Fruit fly (Drosophila melanogaster) whole organism, embryonic: ENCODE results near the gene SPARC.
A peak's percentile ranks its signal among the peaks of the same experiment; 100 is the strongest.

ENCODE experiments used
- Atf-2 ChIP-seq: fragments of 200-800 bp; sonication (Bioruptor generic); optimal IDR thresholded peaks from 2 replicates; lab custom pipeline; 2016; ENCODE audit warnings: missing biosample characterization, missing genetic modification characterization
- BEAF-32 ChIP-seq: fragments of 200-800 bp; sonication (Bioruptor generic); optimal IDR thresholded peaks from 3 replicates; lab custom pipeline; 2017; ENCODE audit warnings: missing biosample characterization, missing genetic modification characterization, mild to moderate bottlenecking, moderate library complexity, missing genetic modification reagents
- Bteb2 ChIP-seq: fragments of 200-800 bp; sonication (Bioruptor generic); optimal IDR thresholded peaks from 2 replicates; lab custom pipeline; 2016; ENCODE audit warnings: missing biosample characterization, missing genetic modification characterization
- CG10654 ChIP-seq: fragments of 200-800 bp; sonication (Bioruptor generic); optimal IDR thresholded peaks from 2 replicates; lab custom pipeline; 2016; ENCODE audit warnings: missing biosample characterization, missing genetic modification characterization
- CG11085 ChIP-seq: fragments of 200-800 bp; sonication (Bioruptor generic); IDR thresholded peaks from 2 replicates; pipeline ENCODE4 v1.3.6; 2022; ENCODE audit warnings: missing biosample characterization, missing genetic modification characterization
- CG11247 ChIP-seq: fragments of 200-800 bp; sonication (Bioruptor generic); IDR thresholded peaks from 2 replicates; pipeline ENCODE4 v1.3.6; 2022; ENCODE audit warnings: missing biosample characterization, missing genetic modification characterization
- CG12155 ChIP-seq: fragments of 200-800 bp; sonication (Bioruptor generic); optimal IDR thresholded peaks from 3 replicates; lab custom pipeline; 2016; ENCODE audit warnings: missing biosample characterization, missing genetic modification characterization
- CG1233 ChIP-seq: fragments of 200-800 bp; sonication (Bioruptor generic); optimal IDR thresholded peaks from 4 replicates; lab custom pipeline; 2018; ENCODE audit warnings: missing biosample characterization, mild to moderate bottlenecking, missing genetic modification characterization
- CG12659 ChIP-seq: fragments of 200-800 bp; sonication (Bioruptor generic); optimal IDR thresholded peaks from 3 replicates; lab custom pipeline; 2017; ENCODE audit warnings: mild to moderate bottlenecking, missing biosample characterization, missing genetic modification reagents, missing genetic modification characterization
- CG13424 ChIP-seq: fragments of 200-800 bp; sonication (Bioruptor generic); optimal IDR thresholded peaks from 2 replicates; lab custom pipeline; 2019; ENCODE audit warnings: missing biosample characterization, mild to moderate bottlenecking, missing genetic modification characterization, moderate library complexity
- CG15073 ChIP-seq: fragments of 200-800 bp; sonication (Bioruptor generic); optimal IDR thresholded peaks from 2 replicates; lab custom pipeline; 2016; ENCODE audit warnings: missing biosample characterization, missing genetic modification characterization
- CG16779 ChIP-seq: fragments of 200-800 bp; sonication (Bioruptor generic); IDR thresholded peaks from 2 replicates; pipeline ENCODE4 v1.3.6; 2022; ENCODE audit warnings: missing biosample characterization, missing genetic modification characterization
- CG17186 ChIP-seq: fragments of 200-800 bp; sonication (Bioruptor generic); optimal IDR thresholded peaks from 3 replicates; lab custom pipeline; 2017; ENCODE audit warnings: missing biosample characterization, missing genetic modification reagents, missing genetic modification characterization
- CG17328 ChIP-seq: fragments of 200-800 bp; sonication (Bioruptor generic); IDR thresholded peaks from 2 replicates; pipeline ENCODE4 v1.3.6; 2022; ENCODE audit warnings: missing biosample characterization, missing genetic modification characterization
- CG17359 ChIP-seq: fragments of 200-800 bp; sonication (Bioruptor generic); optimal IDR thresholded peaks from 3 replicates; lab custom pipeline; 2018; ENCODE audit warnings: missing biosample characterization, mild to moderate bottlenecking, missing genetic modification characterization, moderate library complexity
- CG17385 ChIP-seq: fragments of 200-800 bp; sonication (Bioruptor generic); optimal IDR thresholded peaks from 3 replicates; lab custom pipeline; 2018; ENCODE audit warnings: missing biosample characterization, mild to moderate bottlenecking, missing genetic modification characterization
- CG2199 ChIP-seq: fragments of 200-800 bp; sonication (Bioruptor generic); IDR thresholded peaks from 3 replicates; pipeline ENCODE4 v1.3.6; 2022; ENCODE audit warnings: missing biosample characterization, missing genetic modification characterization
- CG31224 ChIP-seq: fragments of 200-800 bp; sonication (Bioruptor generic); IDR thresholded peaks from 2 replicates; pipeline ENCODE4 v1.3.6; 2022; ENCODE audit warnings: missing biosample characterization, missing genetic modification characterization
- CG33557 ChIP-seq: fragments of 200-800 bp; sonication (Bioruptor generic); optimal IDR thresholded peaks from 2 replicates; lab custom pipeline; 2019; ENCODE audit warnings: missing biosample characterization, mild to moderate bottlenecking, missing genetic modification characterization, moderate library complexity
- CG34224 ChIP-seq: fragments of 200-800 bp; sonication (Bioruptor generic); IDR thresholded peaks from 3 replicates; pipeline ENCODE4 v1.3.6; 2022; ENCODE audit warnings: missing biosample characterization, missing genetic modification characterization; ENCODE audit not compliant: partially characterized antibody
- CG5180 ChIP-seq: fragments of 200-800 bp; sonication (Bioruptor generic); optimal IDR thresholded peaks from 3 replicates; lab custom pipeline; 2017; ENCODE audit warnings: missing biosample characterization, missing genetic modification characterization, mild to moderate bottlenecking, moderate library complexity, missing genetic modification reagents
- CG6791 ChIP-seq: fragments of 200-800 bp; sonication (Bioruptor generic); IDR thresholded peaks from 3 replicates; pipeline ENCODE4 v1.3.6; 2022; ENCODE audit warnings: missing biosample characterization, missing genetic modification characterization; ENCODE audit not compliant: partially characterized antibody
- CG8478 ChIP-seq: fragments of >200 bp; optimal IDR thresholded peaks from 2 replicates; lab custom pipeline; 2018
- CG8944 ChIP-seq: fragments of 200-800 bp; sonication (Bioruptor generic); optimal IDR thresholded peaks from 3 replicates; lab custom pipeline; 2016; ENCODE audit warnings: missing biosample characterization, missing genetic modification characterization
- CHES-1-like ChIP-seq: fragments of 200-800 bp; sonication (Bioruptor generic); optimal IDR thresholded peaks from 2 replicates; lab custom pipeline; 2016; ENCODE audit warnings: missing biosample characterization, missing genetic modification characterization
- CkIIα-i1 ChIP-seq: fragments of 200-800 bp; sonication (Bioruptor generic); IDR thresholded peaks from 2 replicates; pipeline ENCODE4 v1.3.6; 2022; ENCODE audit warnings: missing biosample characterization, missing genetic modification characterization
- D19A ChIP-seq: fragments of 200-800 bp; optimal IDR thresholded peaks from 3 replicates; lab custom pipeline; 2019; ENCODE audit warnings: missing biosample characterization, mild to moderate bottlenecking, missing genetic modification characterization, moderate library complexity
- Hmx ChIP-seq: fragments of 200-800 bp; sonication (Bioruptor generic); optimal IDR thresholded peaks from 2 replicates; lab custom pipeline; 2016; ENCODE audit warnings: missing biosample characterization, missing genetic modification characterization
- Hr39 ChIP-seq: fragments of >200 bp; optimal IDR thresholded peaks from 2 replicates; lab custom pipeline; 2017
- Hr51 ChIP-seq, 2 experiments: fragments of 200-800 bp; sonication (Bioruptor generic); optimal IDR thresholded peaks; 2 replicates in 1 of 2; 3 replicates in 1 of 2; lab custom pipeline; 2016 to 2018; ENCODE audit warnings: missing biosample characterization in 2 of 2, missing genetic modification characterization in 2 of 2, mild to moderate bottlenecking in 1 of 2, moderate library complexity in 1 of 2
- Lpt ChIP-seq: fragments of >200 bp; optimal IDR thresholded peaks from 2 replicates; lab custom pipeline; 2018; ENCODE audit warnings: missing biosample characterization, missing genetic modification characterization
- PHDP ChIP-seq: fragments of 200-800 bp; sonication (Bioruptor generic); optimal IDR thresholded peaks from 3 replicates; lab custom pipeline; 2018; ENCODE audit warnings: missing biosample characterization, mild to moderate bottlenecking, missing genetic modification characterization, moderate library complexity
- Six4 ChIP-seq: fragments of 200-800 bp; sonication (Bioruptor generic); optimal IDR thresholded peaks from 2 replicates; lab custom pipeline; 2016; ENCODE audit warnings: missing biosample characterization, missing genetic modification characterization
- Taf1 ChIP-seq: fragments of 200-800 bp; sonication (Bioruptor generic); IDR thresholded peaks from 2 replicates; pipeline ENCODE4 v1.3.6; 2022; ENCODE audit warnings: missing biosample characterization, missing genetic modification characterization
- ab ChIP-seq: fragments of 200-800 bp; sonication (Bioruptor generic); optimal IDR thresholded peaks from 2 replicates; lab custom pipeline; 2016; ENCODE audit warnings: missing biosample characterization, missing genetic modification characterization
- cato ChIP-seq: fragments of 200-800 bp; sonication (Bioruptor generic); optimal IDR thresholded peaks from 2 replicates; lab custom pipeline; 2016; ENCODE audit warnings: missing biosample characterization, missing genetic modification characterization, borderline replicate concordance
- chif ChIP-seq, 2 experiments: fragments of 200-800 bp; sonication (Bioruptor generic); optimal IDR thresholded peaks; 3 replicates each; lab custom pipeline; 2016; ENCODE audit warnings: missing biosample characterization in 2 of 2, missing genetic modification characterization in 2 of 2
- cwo ChIP-seq: fragments of 200-800 bp; sonication (Bioruptor generic); optimal IDR thresholded peaks from 3 replicates; lab custom pipeline; 2017; ENCODE audit warnings: missing biosample characterization, missing genetic modification characterization, mild to moderate bottlenecking, moderate library complexity, missing genetic modification reagents
- emc ChIP-seq: fragments of 200-800 bp; sonication (Bioruptor generic); optimal IDR thresholded peaks from 2 replicates; lab custom pipeline; 2016; ENCODE audit warnings: missing biosample characterization, missing genetic modification characterization
- esg ChIP-seq: fragments of 200-800 bp; sonication (Bioruptor generic); conservative IDR thresholded peaks from 2 replicates; pipeline ENCODE4 v1.3.6; 2022; ENCODE audit warnings: missing biosample characterization, missing genetic modification characterization
- fd96Cb ChIP-seq: fragments of 200-800 bp; sonication (Bioruptor generic); optimal IDR thresholded peaks from 2 replicates; lab custom pipeline; 2018; ENCODE audit warnings: missing biosample characterization, mild to moderate bottlenecking, missing genetic modification characterization, moderate library complexity
- hb ChIP-seq: fragments of 200-800 bp; sonication (Bioruptor generic); IDR thresholded peaks from 3 replicates; pipeline ENCODE4 v1.3.6; 2022; ENCODE audit warnings: missing biosample characterization, missing genetic modification characterization; ENCODE audit not compliant: partially characterized antibody
- insv ChIP-seq, 2 experiments: fragments of 200-800 bp; sonication (Bioruptor generic); optimal IDR thresholded peaks; 3 replicates each; lab custom pipeline; 2016 to 2018; ENCODE audit warnings: missing biosample characterization in 2 of 2, missing genetic modification characterization in 2 of 2
- kah ChIP-seq: fragments of 200-800 bp; sonication (Bioruptor generic); optimal IDR thresholded peaks from 2 replicates; lab custom pipeline; 2018; ENCODE audit warnings: missing biosample characterization, mild to moderate bottlenecking, missing genetic modification characterization
- klu ChIP-seq: fragments of 200-800 bp; sonication (Bioruptor generic); IDR thresholded peaks from 2 replicates; pipeline ENCODE4 v1.3.6; 2022; ENCODE audit warnings: missing biosample characterization, missing genetic modification characterization
- maf-S ChIP-seq: fragments of 200-800 bp; sonication (Bioruptor generic); optimal IDR thresholded peaks from 2 replicates; lab custom pipeline; 2016; ENCODE audit warnings: missing biosample characterization, missing genetic modification characterization
- run ChIP-seq: fragments of 200-800 bp; sonication (Bioruptor generic); optimal IDR thresholded peaks from 3 replicates; lab custom pipeline; 2018; ENCODE audit warnings: missing biosample characterization, mild to moderate bottlenecking, missing genetic modification characterization
- salm ChIP-seq: fragments of 200-800 bp; sonication (Bioruptor generic); optimal IDR thresholded peaks from 2 replicates; lab custom pipeline; 2018; ENCODE audit warnings: missing biosample characterization, mild to moderate bottlenecking, missing genetic modification characterization
- tll ChIP-seq, 2 experiments: fragments of 200-800 bp in 1 of 2; fragments of >200 bp in 1 of 2; sonication (Bioruptor generic) in 1 of 2; optimal IDR thresholded peaks; 2 replicates each; lab custom pipeline; 2017 to 2019; ENCODE audit warnings: missing biosample characterization in 2 of 2, missing genetic modification characterization in 2 of 2, mild to moderate bottlenecking in 1 of 2, moderate library complexity in 1 of 2
- unpg ChIP-seq: fragments of 200-800 bp; sonication (Bioruptor generic); optimal IDR thresholded peaks from 3 replicates; lab custom pipeline; 2018; ENCODE audit warnings: missing biosample characterization, mild to moderate bottlenecking, missing genetic modification characterization, moderate library complexity
- zfh1 ChIP-seq: fragments of 200-800 bp; sonication (Bioruptor generic); IDR thresholded peaks from 3 replicates; pipeline ENCODE4 v1.3.6; 2022; ENCODE audit warnings: missing biosample characterization, missing genetic modification characterization

Gene SPARC

DNA sequence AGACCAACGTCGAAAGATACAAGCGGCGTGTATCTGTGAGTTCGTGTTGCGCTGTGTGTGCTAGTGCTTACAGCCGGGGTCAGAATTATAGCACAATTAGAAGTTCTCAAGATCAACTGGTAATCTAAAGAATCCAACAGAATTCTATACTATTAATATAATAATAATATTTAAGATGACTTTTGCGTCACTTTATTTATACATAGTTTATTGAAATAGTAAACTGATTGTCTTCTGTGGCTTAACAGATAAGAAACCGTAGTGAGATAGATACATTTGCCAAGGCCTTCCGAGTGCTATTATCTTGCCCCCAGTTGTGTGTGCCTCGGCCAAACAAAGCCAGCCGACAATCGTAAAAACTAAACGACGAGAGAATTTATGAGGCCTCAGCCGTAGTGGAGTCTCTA, 14.5 kb upstream of the SPARC start (continued):
- no peak for TF ChIP-seq CG34224 (GFP tag; lab: Robert Waterston, UW)
- TF ChIP-seq CkIIα-i1 (GFP tag; lab: Robert Waterston, UW), result no peak
- TF ChIP-seq CG6791 (GFP tag; lab: Robert Waterston, UW), result no peak
- peak; percentile 43 for TF ChIP-seq salm (tag; lab: Kevin White, UChicago)
- no peak for TF ChIP-seq CG11247 (GFP tag; lab: Robert Waterston, UW)
- TF ChIP-seq CHES-1-like (GFP tag; lab: Kevin White, UChicago), result no peak
- no peak for TF ChIP-seq CG8944 (GFP tag; lab: Kevin White, UChicago)
- peak; percentile 59; the same call in 1 of the 3 replicates for TF ChIP-seq zfh1 (GFP tag; lab: Robert Waterston, UW)
- no peak for TF ChIP-seq Hr39 (lab: Kevin White, UChicago)
- TF ChIP-seq CG10654 (GFP tag; lab: Kevin White, UChicago), result peak; percentile 18
- TF ChIP-seq CG5180 (GFP tag; lab: Kevin White, UChicago), result peak; percentile 49
- peak; percentile 41 for TF ChIP-seq Six4 (GFP tag; lab: Kevin White, UChicago)
- TF ChIP-seq CG12155, result peak; percentile 26
- peak; percentile 78 for TF ChIP-seq unpg (GFP tag; lab: Kevin White, UChicago)
- no peak for TF ChIP-seq CG11085 (GFP tag; lab: Robert Waterston, UW)
- peak; percentile 73 for TF ChIP-seq fd96Cb (tag; lab: Kevin White, UChicago)
- peak; percentile 34; the same call in 1 of the 2 replicates for TF ChIP-seq esg (GFP tag; lab: Robert Waterston, UW)
- TF ChIP-seq Bteb2 (GFP tag; lab: Kevin White, UChicago), result no peak
- TF ChIP-seq tll (GFP tag; optimal IDR thresholded peaks at IDR 0.05; lab: Kevin White, UChicago), result peak in 1 of 2 experiments; percentile 19
- TF ChIP-seq cwo, result peak; percentile 49
- no peak for TF ChIP-seq Taf1 (GFP tag; lab: Robert Waterston, UW)
- peak; percentile 78 for TF ChIP-seq D19A (tag; lab: Kevin White, UChicago)
- TF ChIP-seq CG17328 (GFP tag; lab: Robert Waterston, UW), result peak; percentile 68
- TF ChIP-seq Hmx (GFP tag; lab: Kevin White, UChicago), result no peak
- 0 out of 2 replicates have a peak, but pooled peaks have one; percentile 15 for TF ChIP-seq CG31224 (GFP tag; lab: Robert Waterston, UW)
- TF ChIP-seq CG2199 (GFP tag; lab: Robert Waterston, UW), result peak; percentile 28; the same call in 1 of the 3 replicates
- TF ChIP-seq CG17186 (GFP tag; lab: Kevin White, UChicago), result peak; percentile 17
- no peak for TF ChIP-seq chif (GFP tag; optimal IDR thresholded peaks at IDR 0.05; lab: Kevin White, UChicago)
- TF ChIP-seq Lpt (GFP tag; lab: Kevin White, UChicago), result no peak
- peak; percentile 18 to 70 for TF ChIP-seq Hr51 (GFP tag; optimal IDR thresholded peaks at IDR 0.05; lab: Kevin White, UChicago)
- TF ChIP-seq cato (GFP tag; lab: Kevin White, UChicago), result no peak
- TF ChIP-seq ab (GFP tag; lab: Kevin White, UChicago), result no peak
- no peak for TF ChIP-seq CG8478
- TF ChIP-seq CG12659 (GFP tag; lab: Kevin White, UChicago), result peak; percentile 46
- TF ChIP-seq CG17359 (tag; lab: Kevin White, UChicago), result peak; percentile 62
- no peak for TF ChIP-seq BEAF-32 (GFP tag; lab: Kevin White, UChicago)
- peak; percentile 84 for TF ChIP-seq CG33557 (GFP tag; lab: Kevin White, UChicago)
- peak; percentile 29 for TF ChIP-seq run (tag; lab: Kevin White, UChicago)
- TF ChIP-seq PHDP (tag; lab: Kevin White, UChicago), result peak; percentile 72
- peak; percentile 62 for TF ChIP-seq kah (GFP tag; lab: Kevin White, UChicago)
- TF ChIP-seq CG15073 (GFP tag; lab: Kevin White, UChicago), result no peak
- no peak for TF ChIP-seq Atf-2 (GFP tag; lab: Kevin White, UChicago)
- TF ChIP-seq maf-S (GFP tag; lab: Kevin White, UChicago), result no peak
- TF ChIP-seq CG1233, result peak; percentile 73
- no peak for TF ChIP-seq insv (GFP tag; optimal IDR thresholded peaks at IDR 0.05; lab: Kevin White, UChicago)
- peak; percentile 49 for TF ChIP-seq CG17385 (GFP tag; lab: Kevin White, UChicago)
- peak; percentile 74 for TF ChIP-seq CG13424 (tag; lab: Kevin White, UChicago)
- TF ChIP-seq emc, result no peak
- no peak for TF ChIP-seq hb (GFP tag; lab: Robert Waterston, UW)
- no peak for TF ChIP-seq klu (GFP tag; lab: Robert Waterston, UW)
- TF ChIP-seq CG16779 (GFP tag; lab: Robert Waterston, UW), result no peak
